Fruit fly (Drosophila melanogaster): ENCODE data around the gene CG6454.

The CG6454 gene

DNA sequence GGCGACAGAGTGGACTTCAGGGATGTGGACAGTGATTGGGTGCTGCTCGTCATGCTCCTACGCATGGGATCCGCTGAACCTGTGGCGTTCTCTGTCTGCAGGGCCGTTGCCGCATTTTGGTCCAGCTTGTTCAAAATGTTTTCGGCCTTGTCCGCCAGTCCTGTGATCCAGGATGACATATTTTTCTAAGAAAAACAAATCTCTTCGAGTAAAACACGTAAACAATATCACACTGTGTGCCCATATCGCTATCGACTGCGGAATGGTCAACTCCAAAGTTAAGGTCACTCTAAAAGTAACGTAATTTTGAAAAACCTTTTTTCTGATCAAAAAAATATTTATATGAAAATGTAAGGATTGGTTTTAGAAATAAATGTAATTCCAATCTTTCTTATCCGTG is 8.7 kb downstream of the CG6454 start, which contains the start of gene Golgin84:
TSS of gene Golgin84 (minus strand) at position 241 of the 400 bp plus-strand sequence.
- TF ChIP-seq CG10348 (GFP tag; IDR thresholded peaks at IDR 0.05) (no peak), EcR (GFP tag; optimal IDR thresholded peaks at IDR 0.05) (no peak), D1 (tag; optimal IDR thresholded peaks at IDR 0.05) (no peak), CG17806 (tag; optimal IDR thresholded peaks at IDR 0.05) (no peak), Pif1B (GFP tag; optimal IDR thresholded peaks at IDR 0.05) (no peak), CG12605 (GFP tag; IDR thresholded peaks at IDR 0.05) (no peak), CG4496 (GFP tag; IDR thresholded peaks at IDR 0.05) (no peak), Pif1A (GFP tag; optimal IDR thresholded peaks at IDR 0.05) (no peak), CG8159 (tag; optimal IDR thresholded peaks at IDR 0.05) (no peak), CG14655 (GFP tag; optimal IDR thresholded peaks at IDR 0.05) (no peak)

DNA sequence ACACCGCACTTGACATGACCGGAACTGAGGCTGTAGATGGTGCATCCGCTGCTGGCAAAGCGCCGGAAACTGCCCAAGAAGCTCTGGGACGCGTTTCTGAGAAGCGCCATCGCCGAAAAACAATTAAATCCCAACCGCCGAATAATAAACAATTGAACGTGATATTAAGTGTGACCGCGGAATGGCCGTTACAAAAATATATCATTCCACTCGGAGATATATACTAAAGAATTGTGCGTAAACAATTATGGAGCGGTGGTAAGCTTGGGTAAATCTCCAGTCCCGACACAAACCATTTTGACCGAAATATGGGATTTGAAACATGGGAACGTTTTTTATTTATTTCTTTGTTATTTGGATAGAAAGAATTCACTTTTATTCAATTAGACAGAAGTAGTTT is 11.0 kb downstream of the CG6454 start, which contains the start of gene CG18528:
TSS of gene CG18528 (minus strand) at position 188 of the 400 bp plus-strand sequence.
- TF ChIP-seq EcR (GFP tag; optimal IDR thresholded peaks at IDR 0.05) (no peak), CG34367 (tag; optimal IDR thresholded peaks at IDR 0.05) (no peak), CG13204 (GFP tag; optimal IDR thresholded peaks at IDR 0.05) (no peak), D1 (tag; optimal IDR thresholded peaks at IDR 0.05) (no peak), Snoo (tag; optimal IDR thresholded peaks at IDR 0.05) (no peak), fd96Ca (GFP tag; IDR thresholded peaks at IDR 0.05) (no peak), CG4496 (GFP tag; IDR thresholded peaks at IDR 0.05) (no peak), CG32121 (GFP tag; IDR thresholded peaks at IDR 0.05) (no peak), CG8159 (tag; optimal IDR thresholded peaks at IDR 0.05) (no peak), rn (GFP tag; IDR thresholded peaks at IDR 0.05) (no peak)

DNA sequence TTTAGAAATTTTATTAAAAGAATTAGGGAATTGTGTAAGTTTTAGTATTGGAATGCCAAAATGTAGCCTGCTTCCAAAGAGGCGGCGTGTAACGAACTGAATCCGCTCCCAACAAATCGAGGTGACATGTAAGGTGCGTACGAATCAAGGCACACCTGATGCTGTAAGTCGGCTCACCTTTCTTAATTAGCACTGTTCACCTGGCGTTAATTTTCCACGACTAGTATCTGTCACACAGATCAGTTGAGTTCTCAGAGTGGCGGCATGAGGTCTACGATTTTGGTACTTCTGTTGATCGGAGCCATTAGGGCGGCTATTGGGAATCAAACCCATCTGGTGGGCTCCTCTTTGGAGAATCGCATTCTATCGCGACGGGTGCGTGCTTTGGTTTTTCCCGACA is 12.6 kb downstream of the CG6454 start, which contains the start of the genes CG5762 and CG33339:
TSS of gene CG5762 (minus strand) at position 101 of the 400 bp plus-strand sequence.
TSS of gene CG33339 (plus strand) at position 265 of the 400 bp plus-strand sequence.
- TF ChIP-seq CG10348 (GFP tag; IDR thresholded peaks at IDR 0.05) (no peak), gl (tag; optimal IDR thresholded peaks at IDR 0.05) (no peak), CG15710 (tag; optimal IDR thresholded peaks at IDR 0.05) (no peak), CG8301 (tag; optimal IDR thresholded peaks at IDR 0.05) (no peak)

DNA sequence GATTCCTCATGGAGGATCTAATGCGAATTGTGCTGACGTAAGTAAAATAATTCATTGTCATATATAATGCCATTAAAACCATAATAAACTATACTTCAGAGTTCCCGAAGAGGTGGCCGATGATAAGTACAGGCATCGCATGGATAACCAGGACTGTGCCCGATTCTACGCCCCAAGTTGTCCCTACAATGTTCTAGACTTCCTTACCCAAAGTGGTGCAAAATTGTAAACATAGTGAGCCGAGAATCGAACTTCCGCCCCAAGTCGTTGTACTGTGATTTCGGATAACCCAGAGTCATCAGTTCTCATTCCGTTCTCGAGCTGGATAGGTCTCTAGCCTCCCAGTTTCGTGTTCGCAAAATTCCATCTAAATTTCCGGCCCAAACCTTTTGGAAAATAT is 13.9 kb downstream of the CG6454 start, which contains the start of gene CG33340:
TSS of gene CG33340 (plus strand) at position 301 of the 400 bp plus-strand sequence.
- TF ChIP-seq CG34367 (tag; optimal IDR thresholded peaks at IDR 0.05), result no peak
- TF ChIP-seq CG10348 (GFP tag; IDR thresholded peaks at IDR 0.05), result no peak
- TF ChIP-seq rn (GFP tag; IDR thresholded peaks at IDR 0.05), result no peak
- TF ChIP-seq D1 (tag; optimal IDR thresholded peaks at IDR 0.05), result no peak

DNA sequence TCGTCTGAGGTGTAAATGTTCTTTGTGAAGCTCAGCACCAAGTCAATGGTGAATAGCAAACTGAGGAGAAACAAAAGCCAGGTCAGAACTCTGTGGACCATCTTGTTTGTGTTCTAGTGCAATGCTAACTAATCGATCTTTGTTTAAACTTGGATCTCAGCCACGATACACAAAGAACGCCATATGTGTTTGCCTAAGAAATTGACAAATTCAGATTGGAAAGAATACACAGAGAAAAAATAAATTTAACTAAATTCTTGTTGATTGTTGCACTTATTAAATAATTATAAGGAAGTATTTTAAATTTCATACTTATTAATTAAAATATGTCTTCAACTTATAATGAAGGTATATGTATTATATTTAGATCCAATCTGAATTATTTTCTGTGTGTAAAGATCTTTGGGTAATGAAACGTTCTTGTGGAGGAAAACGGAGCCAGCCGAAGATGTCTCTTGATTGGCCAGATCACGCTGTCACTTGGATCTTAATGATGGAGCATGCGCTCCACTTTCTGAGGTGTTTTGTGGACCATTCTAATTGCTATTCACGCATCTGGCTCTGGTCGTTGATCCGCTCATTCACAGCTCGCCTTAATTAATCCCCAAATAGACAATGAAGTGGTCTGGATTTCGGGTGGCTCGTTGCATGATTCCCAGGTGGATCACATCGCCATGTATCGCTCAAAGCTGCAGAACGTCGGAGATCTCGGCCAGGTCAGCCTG is 16.1 kb downstream of the CG6454 start, which contains the start of the genes CG17784 and CG13613:
TSS of gene CG17784 (minus strand) at position 101 of the 725 bp plus-strand sequence.
TSS of gene CG13613 (plus strand) at position 675 of the 725 bp plus-strand sequence.
- TF ChIP-seq D1 (tag; optimal IDR thresholded peaks at IDR 0.05) (no peak), rn (GFP tag; IDR thresholded peaks at IDR 0.05) (no peak), CG13204 (GFP tag; optimal IDR thresholded peaks at IDR 0.05) (no peak), CG9948 (tag; optimal IDR thresholded peaks at IDR 0.05) (no peak), CG8159 (tag; optimal IDR thresholded peaks at IDR 0.05) (no peak), Pif1A (GFP tag; optimal IDR thresholded peaks at IDR 0.05) (no peak), CG14655 (GFP tag; optimal IDR thresholded peaks at IDR 0.05) (no peak), CG15710 (tag; optimal IDR thresholded peaks at IDR 0.05) (no peak), Ets98B (GFP tag; IDR thresholded peaks at IDR 0.05) (no peak), Snoo (tag; optimal IDR thresholded peaks at IDR 0.05) (no peak), CG8301 (tag; optimal IDR thresholded peaks at IDR 0.05) (no peak), CG10348 (GFP tag; IDR thresholded peaks at IDR 0.05) (no peak), CG32121 (GFP tag; IDR thresholded peaks at IDR 0.05) (no peak), EcR (GFP tag; optimal IDR thresholded peaks at IDR 0.05) (no peak), CG34367 (tag; optimal IDR thresholded peaks at IDR 0.05) (no peak), fd96Ca (GFP tag; IDR thresholded peaks at IDR 0.05) (no peak), gl (tag; optimal IDR thresholded peaks at IDR 0.05) (no peak), Pif1B (GFP tag; optimal IDR thresholded peaks at IDR 0.05) (no peak)

DNA sequence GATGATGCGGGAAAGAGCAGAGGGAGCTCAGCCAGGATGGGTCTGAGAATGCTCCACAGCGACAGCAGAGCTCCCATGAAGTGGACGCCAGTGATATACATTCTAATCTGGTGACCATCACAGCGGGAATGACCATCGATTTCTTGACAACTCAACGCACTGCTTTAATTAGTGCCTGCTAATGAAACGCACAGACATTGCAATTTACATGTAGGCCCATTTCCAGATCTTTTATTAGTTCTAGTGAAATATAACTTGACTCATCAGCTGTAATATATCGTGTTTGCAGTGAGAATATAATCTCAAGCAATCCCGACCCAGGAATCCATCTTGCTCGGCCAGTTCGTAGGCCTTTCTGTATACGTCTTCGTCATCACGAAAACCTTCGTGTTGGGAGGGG is 18.1 kb downstream of the CG6454 start, which contains the start of gene CG42811:
TSS of gene CG42811 (minus strand) at position 101 of the 400 bp plus-strand sequence.
- no peak for TF ChIP-seq CG9948 (tag; optimal IDR thresholded peaks at IDR 0.05)
- TF ChIP-seq CG8159 (tag; optimal IDR thresholded peaks at IDR 0.05), result no peak
- TF ChIP-seq CG12605 (GFP tag; IDR thresholded peaks at IDR 0.05), result no peak
- no peak for TF ChIP-seq rn (GFP tag; IDR thresholded peaks at IDR 0.05)
- no peak for TF ChIP-seq Snoo (tag; optimal IDR thresholded peaks at IDR 0.05)
- no peak for TF ChIP-seq fd96Ca (GFP tag; IDR thresholded peaks at IDR 0.05)
- TF ChIP-seq EcR (GFP tag; optimal IDR thresholded peaks at IDR 0.05), result no peak
- no peak for TF ChIP-seq CG14655 (GFP tag; optimal IDR thresholded peaks at IDR 0.05)
- TF ChIP-seq Pif1A (GFP tag; optimal IDR thresholded peaks at IDR 0.05), result no peak
- no peak for TF ChIP-seq Ets98B (GFP tag; IDR thresholded peaks at IDR 0.05)

DNA sequence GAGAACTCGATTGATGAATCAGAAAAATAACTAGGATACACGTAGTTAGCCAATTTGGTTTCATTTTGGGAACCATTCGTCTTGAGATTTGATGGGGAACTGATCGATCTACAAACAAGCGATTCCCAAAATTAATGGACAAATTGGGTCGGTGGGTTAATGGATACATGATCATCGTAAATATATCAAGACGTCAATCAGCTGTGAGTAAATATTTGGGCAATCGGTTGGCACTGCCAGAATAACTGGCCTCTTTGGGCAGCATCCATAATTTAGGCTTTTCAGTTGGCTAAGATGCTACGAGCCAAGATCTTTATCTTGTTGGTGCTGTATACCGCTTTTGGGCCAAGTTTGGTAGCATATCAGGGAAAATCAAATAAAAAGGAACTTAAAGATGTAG is 19.1 kb downstream of the CG6454 start, which contains the start of the genes CG42812 and CG33341:
TSS of gene CG42812 (minus strand) at position 101 of the 400 bp plus-strand sequence.
TSS of gene CG33341 (plus strand) at position 295 of the 400 bp plus-strand sequence.
- TF ChIP-seq CG17806 (tag; optimal IDR thresholded peaks at IDR 0.05), result no peak
